Fruit fly (Drosophila melanogaster): ENCODE data around the gene CG1265.

CG1265 gene

dm6 chr3L:4252862-4253610 is 1.5 kb upstream of the CG1265 start:
- TF ChIP-seq CG9705 (GFP tag; optimal IDR thresholded peaks at IDR 0.05) (no peak), Vsx2 (GFP tag; optimal IDR thresholded peaks at IDR 0.05; ENCODE audit: partially characterized antibody) (no peak), jim (GFP tag; optimal IDR thresholded peaks at IDR 0.05) (no peak), sv (GFP tag; optimal IDR thresholded peaks at IDR 0.05) (no peak), sage (GFP tag; optimal IDR thresholded peaks at IDR 0.05) (no peak), GATAd (GFP tag; optimal IDR thresholded peaks at IDR 0.05) (no peak), dmrt93B (GFP tag; optimal IDR thresholded peaks at IDR 0.05) (no peak), psq (GFP tag; optimal IDR thresholded peaks at IDR 0.05) (peak; percentile 84), Abd-B (GFP tag; optimal IDR thresholded peaks at IDR 0.05) (no peak), dsf (GFP tag; optimal IDR thresholded peaks at IDR 0.05; ENCODE audit: borderline replicate concordance) (no peak), Mio (GFP tag; optimal IDR thresholded peaks at IDR 0.05) (no peak), Hnf4 (GFP tag; optimal IDR thresholded peaks at IDR 0.05) (no peak), lola (GFP tag; optimal IDR thresholded peaks at IDR 0.05) (no peak), Myc (optimal IDR thresholded peaks at IDR 0.05) (peak; percentile 28), rgr (GFP tag; optimal IDR thresholded peaks at IDR 0.05) (peak; percentile 32), br (GFP tag; optimal IDR thresholded peaks at IDR 0.05) (no peak), Sp1 (GFP tag; optimal IDR thresholded peaks at IDR 0.05) (peak; percentile 18), brk (GFP tag; optimal IDR thresholded peaks at IDR 0.05) (no peak), N (GFP tag; optimal IDR thresholded peaks at IDR 0.05) (no peak), ey (GFP tag; optimal IDR thresholded peaks at IDR 0.05) (peak; percentile 30), OdsH (GFP tag; optimal IDR thresholded peaks at IDR 0.05) (no peak), h (GFP tag; optimal IDR thresholded peaks at IDR 0.05) (peak; percentile 23), Hr83 (GFP tag; optimal IDR thresholded peaks at IDR 0.05; ENCODE audit: poor library complexity, severe bottlenecking) (no peak), woc (GFP tag; optimal IDR thresholded peaks at IDR 0.05) (peak; percentile 45), usp (GFP tag; optimal IDR thresholded peaks at IDR 0.05) (no peak), CG32264 (GFP tag; optimal IDR thresholded peaks at IDR 0.05) (no peak), HLH106 (tag; optimal IDR thresholded peaks at IDR 0.05) (no peak), tai (GFP tag; optimal IDR thresholded peaks at IDR 0.05) (no peak), Rel (GFP tag; optimal IDR thresholded peaks at IDR 0.05) (no peak), Rel (tag; optimal IDR thresholded peaks at IDR 0.05) (no peak), Dif (GFP tag; optimal IDR thresholded peaks at IDR 0.05; ENCODE audit: partially characterized antibody) (no peak), Jra (GFP tag; optimal IDR thresholded peaks at IDR 0.05) (no peak), fru (GFP tag; optimal IDR thresholded peaks at IDR 0.05) (peak; percentile 46), foxo (GFP tag; optimal IDR thresholded peaks at IDR 0.05) (peak in 1 of 2 experiments; percentile 28)

DNA sequence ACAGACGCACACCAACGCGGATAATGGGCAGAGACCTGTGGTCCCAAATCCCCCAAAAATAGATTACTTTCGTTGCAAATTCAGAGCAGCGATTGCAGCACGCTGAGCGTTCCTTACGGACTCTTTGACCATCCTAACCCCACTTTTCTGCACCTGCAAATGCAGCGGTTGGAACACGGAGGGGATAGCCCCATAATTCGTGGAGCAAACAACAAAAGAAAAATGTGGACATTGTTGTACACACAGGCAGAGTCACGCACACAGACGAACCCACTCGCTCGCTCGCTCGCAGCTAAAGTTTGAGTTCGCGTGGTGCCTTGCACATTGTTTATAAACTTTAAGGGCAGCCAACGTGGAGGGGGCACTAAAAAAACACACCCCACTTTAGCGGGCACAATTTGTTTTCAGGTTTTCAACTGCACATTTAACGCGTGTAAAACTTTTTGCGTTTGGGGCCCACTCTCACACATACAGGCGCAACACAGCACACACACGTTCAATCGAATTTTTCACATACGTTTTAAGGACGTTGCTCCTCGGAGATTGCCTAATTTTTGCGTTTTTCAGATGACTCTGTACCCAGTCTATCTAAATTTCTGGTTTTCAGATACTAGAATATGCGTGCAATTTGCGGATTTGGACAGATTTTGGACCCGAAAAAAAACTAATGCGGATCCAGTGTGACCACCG is 820 bp upstream of the CG1265 start:
- TF ChIP-seq Rel (GFP tag; optimal IDR thresholded peaks at IDR 0.05) (no peak), Rel (tag; optimal IDR thresholded peaks at IDR 0.05) (peak; percentile 97), usp (GFP tag; optimal IDR thresholded peaks at IDR 0.05) (no peak), brk (GFP tag; optimal IDR thresholded peaks at IDR 0.05) (no peak), OdsH (GFP tag; optimal IDR thresholded peaks at IDR 0.05) (no peak), psq (GFP tag; optimal IDR thresholded peaks at IDR 0.05) (no peak), N (GFP tag; optimal IDR thresholded peaks at IDR 0.05) (peak; percentile 14)

DNA sequence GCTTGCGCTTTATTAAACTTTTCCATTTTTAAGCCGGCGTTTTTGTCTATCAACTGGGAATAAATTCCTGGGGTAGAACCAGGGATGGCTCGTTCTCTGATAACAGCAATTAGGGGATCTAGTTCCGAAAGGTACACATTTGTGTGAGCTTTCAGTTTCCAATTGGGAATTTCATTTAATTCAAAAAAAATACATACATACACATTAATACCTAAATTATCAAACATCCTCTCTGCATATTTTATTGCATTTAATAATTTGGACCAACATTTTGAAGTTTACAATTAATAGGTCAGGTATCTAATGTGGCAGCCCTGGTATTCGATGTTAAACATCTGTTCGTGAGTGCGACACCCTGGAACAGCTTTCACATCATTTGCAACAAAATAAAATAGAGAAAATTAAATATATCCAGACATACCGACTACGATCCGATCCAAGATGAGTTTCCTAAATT is 4.6 kb downstream of the CG1265 start, which contains the start of the genes CG15011 and CG1309:
CG15011 (minus strand) TSS at position 51 of the 457 bp plus-strand sequence.
CG1309 (plus strand) TSS at position 329 of the 457 bp plus-strand sequence.
- TF ChIP-seq Dif (GFP tag; optimal IDR thresholded peaks at IDR 0.05; ENCODE audit: partially characterized antibody) (no peak), Sp1 (GFP tag; optimal IDR thresholded peaks at IDR 0.05) (peak; percentile 86), GATAd (GFP tag; optimal IDR thresholded peaks at IDR 0.05) (peak; percentile 88), CG9705 (GFP tag; optimal IDR thresholded peaks at IDR 0.05) (peak; percentile 83), h (GFP tag; optimal IDR thresholded peaks at IDR 0.05) (peak; percentile 90), HLH106 (tag; optimal IDR thresholded peaks at IDR 0.05) (peak; percentile 89), usp (GFP tag; optimal IDR thresholded peaks at IDR 0.05) (no peak), Hr78 (GFP tag; optimal IDR thresholded peaks at IDR 0.05) (no peak), OdsH (GFP tag; optimal IDR thresholded peaks at IDR 0.05) (peak; percentile 82), dsf (GFP tag; optimal IDR thresholded peaks at IDR 0.05; ENCODE audit: borderline replicate concordance) (peak; percentile 51), CG32264 (GFP tag; optimal IDR thresholded peaks at IDR 0.05) (peak; percentile 19), sv (GFP tag; optimal IDR thresholded peaks at IDR 0.05) (peak; percentile 74), fru (GFP tag; optimal IDR thresholded peaks at IDR 0.05) (peak; percentile 86), dmrt93B (GFP tag; optimal IDR thresholded peaks at IDR 0.05) (peak; percentile 48), tai (GFP tag; optimal IDR thresholded peaks at IDR 0.05) (no peak), woc (GFP tag; optimal IDR thresholded peaks at IDR 0.05) (peak; percentile 94), Hr83 (GFP tag; optimal IDR thresholded peaks at IDR 0.05; ENCODE audit: poor library complexity, severe bottlenecking) (peak; percentile 47), CrebA (GFP tag; optimal IDR thresholded peaks at IDR 0.05; ENCODE audit: borderline replicate concordance) (no peak), Myc (optimal IDR thresholded peaks at IDR 0.05) (no peak), dl (GFP tag; optimal IDR thresholded peaks at IDR 0.05; ENCODE audit: insufficient read depth in 1 of 2, partially characterized antibody in 2 of 2) (no peak), Abd-B (GFP tag; optimal IDR thresholded peaks at IDR 0.05) (no peak), Rel (GFP tag; optimal IDR thresholded peaks at IDR 0.05) (no peak), Rel (tag; optimal IDR thresholded peaks at IDR 0.05) (peak; percentile 72), br (GFP tag; optimal IDR thresholded peaks at IDR 0.05) (peak; percentile 83), N (GFP tag; optimal IDR thresholded peaks at IDR 0.05) (no peak), Vsx2 (GFP tag; optimal IDR thresholded peaks at IDR 0.05; ENCODE audit: partially characterized antibody) (no peak), ey (GFP tag; optimal IDR thresholded peaks at IDR 0.05) (peak; percentile 86), brk (GFP tag; optimal IDR thresholded peaks at IDR 0.05) (no peak), jim (GFP tag; optimal IDR thresholded peaks at IDR 0.05) (no peak), psq (GFP tag; optimal IDR thresholded peaks at IDR 0.05) (peak; percentile 72), foxo (GFP tag; optimal IDR thresholded peaks at IDR 0.05) (peak in 1 of 2 experiments; percentile 87), sage (GFP tag; optimal IDR thresholded peaks at IDR 0.05) (no peak), Mio (GFP tag; optimal IDR thresholded peaks at IDR 0.05) (no peak), rgr (GFP tag; optimal IDR thresholded peaks at IDR 0.05) (peak; percentile 88), Hnf4 (GFP tag; optimal IDR thresholded peaks at IDR 0.05) (peak; percentile 85)

All from whole organism, wandering third instar larva.